Worm (Caenorhabditis elegans) whole organism, mixed stage, embryonic: ENCODE data around the gene kcc-2.
A peak's percentile ranks its signal among the peaks of the same experiment; 100 is the strongest.
"Not testable (repeated sequence)": the region's sequence is repeated elsewhere in the genome, so short reads cannot be mapped to it uniquely, and the experiment has no call there.

Experiments
- M03D4.4 ChIP-seq: sonication (generic microtip); optimal IDR thresholded peaks from 2 replicates; lab custom pipeline; 2017; ENCODE audit warnings: mild to moderate bottlenecking, missing genetic modification characterization, missing compliant biosample characterization
- bed-3 ChIP-seq: fragments of 200-800 bp; sonication (Bioruptor generic); optimal IDR thresholded peaks from 3 replicates; lab custom pipeline; 2018; ENCODE audit warnings: mild to moderate bottlenecking, missing genetic modification characterization, moderate library complexity, missing compliant biosample characterization
- blmp-1 ChIP-seq: fragments of 150-350 bp; optimal IDR thresholded peaks from 2 replicates; lab custom pipeline; 2014; ENCODE audit warnings: missing biosample characterization, missing genetic modification characterization
- ceh-39 ChIP-seq: fragments of 150-350 bp; optimal IDR thresholded peaks from 2 replicates; lab custom pipeline; 2014; ENCODE audit warnings: missing biosample characterization, missing genetic modification characterization
- ceh-43 ChIP-seq: fragments of 200-800 bp; sonication (Bioruptor generic); optimal IDR thresholded peaks from 2 replicates; lab custom pipeline; 2018; ENCODE audit warnings: mild to moderate bottlenecking, missing genetic modification characterization, moderate library complexity, missing compliant biosample characterization
- ceh-83 ChIP-seq: fragments of 200-800 bp; sonication (Bioruptor generic); optimal IDR thresholded peaks from 2 replicates; lab custom pipeline; 2018; ENCODE audit warnings: mild to moderate bottlenecking, missing genetic modification characterization, missing compliant biosample characterization
- ces-1 ChIP-seq: fragments of 150-350 bp; optimal IDR thresholded peaks from 2 replicates; lab custom pipeline; 2014; ENCODE audit warnings: missing biosample characterization, missing genetic modification reagents, missing genetic modification characterization
- cnd-1 ChIP-seq: fragments of 200-800 bp; sonication (Bioruptor generic); optimal IDR thresholded peaks from 2 replicates; lab custom pipeline; 2018; ENCODE audit warnings: mild to moderate bottlenecking, missing genetic modification characterization, missing compliant biosample characterization
- drap-1 ChIP-seq: fragments of 200-800 bp; sonication (Bioruptor generic); optimal IDR thresholded peaks from 3 replicates; lab custom pipeline; 2018; ENCODE audit warnings: mild to moderate bottlenecking, missing genetic modification characterization, missing compliant biosample characterization
- elt-1 ChIP-seq: sonication (generic microtip); optimal IDR thresholded peaks from 2 replicates; lab custom pipeline; 2017; ENCODE audit warnings: missing genetic modification characterization, mild to moderate bottlenecking, missing compliant biosample characterization, antibody characterized with exemption, moderate library complexity, borderline replicate concordance; ENCODE audit not compliant: insufficient read depth
- elt-3 ChIP-seq: fragments of 150-350 bp; optimal IDR thresholded peaks from 2 replicates; lab custom pipeline; 2014; ENCODE audit warnings: missing biosample characterization, missing genetic modification characterization
- flh-1 ChIP-seq: fragments of 200-800 bp; sonication (Bioruptor generic); optimal IDR thresholded peaks from 2 replicates; lab custom pipeline; 2018; ENCODE audit warnings: mild to moderate bottlenecking, missing genetic modification characterization, moderate library complexity, missing compliant biosample characterization
- hlh-1 ChIP-seq: fragments of 150-350 bp; optimal IDR thresholded peaks from 2 replicates; lab custom pipeline; 2014; ENCODE audit warnings: missing biosample characterization, missing genetic modification reagents, missing genetic modification characterization
- lin-32 ChIP-seq: fragments of 200-800 bp; sonication (Bioruptor generic); optimal IDR thresholded peaks from 2 replicates; lab custom pipeline; 2018; ENCODE audit warnings: mild to moderate bottlenecking, missing genetic modification characterization, missing compliant biosample characterization
- mab-5 ChIP-seq: fragments of 150-350 bp; optimal IDR thresholded peaks from 2 replicates; lab custom pipeline; 2014; ENCODE audit warnings: missing biosample characterization, missing genetic modification characterization
- mep-1 ChIP-seq: fragments of 150-350 bp; optimal IDR thresholded peaks from 2 replicates; lab custom pipeline; 2017; ENCODE audit warnings: missing biosample characterization, missing genetic modification reagents, missing genetic modification characterization, inconsistent platforms
- mls-2 ChIP-seq: sonication (generic microtip); optimal IDR thresholded peaks from 2 replicates; lab custom pipeline; 2016; ENCODE audit warnings: mild to moderate bottlenecking, missing genetic modification characterization, moderate library complexity, missing compliant biosample characterization
- nhr-12 ChIP-seq: fragments of 150-350 bp; optimal IDR thresholded peaks from 2 replicates; lab custom pipeline; 2014; ENCODE audit warnings: missing biosample characterization, missing genetic modification characterization
- nhr-237 ChIP-seq: fragments of 150-350 bp; optimal IDR thresholded peaks from 2 replicates; lab custom pipeline; 2014; ENCODE audit warnings: missing biosample characterization, missing genetic modification characterization
- nhr-28 ChIP-seq: fragments of 150-350 bp; optimal IDR thresholded peaks from 2 replicates; lab custom pipeline; 2014; ENCODE audit warnings: missing biosample characterization, missing genetic modification characterization
- pha-4 ChIP-seq: fragments of 150-350 bp; optimal IDR thresholded peaks from 2 replicates; lab custom pipeline; 2018; ENCODE audit warnings: missing biosample characterization, missing genetic modification reagents, missing genetic modification characterization
- sem-2 ChIP-seq: fragments of 200-800 bp; sonication (Bioruptor generic); optimal IDR thresholded peaks from 2 replicates; lab custom pipeline; 2018; ENCODE audit warnings: mild to moderate bottlenecking, missing genetic modification characterization, missing compliant biosample characterization
- snpc-4 ChIP-seq: fragments of 150-350 bp; optimal IDR thresholded peaks from 2 replicates; lab custom pipeline; 2014; ENCODE audit warnings: missing biosample characterization, missing genetic modification characterization
- sptf-1 ChIP-seq: sonication (generic microtip); optimal IDR thresholded peaks from 2 replicates; lab custom pipeline; 2017; ENCODE audit warnings: mild to moderate bottlenecking, missing genetic modification characterization, moderate library complexity, missing compliant biosample characterization
- tbx-8 ChIP-seq: fragments of 200-800 bp; sonication (Bioruptor generic); optimal IDR thresholded peaks from 2 replicates; lab custom pipeline; 2018; ENCODE audit warnings: mild to moderate bottlenecking, missing genetic modification characterization, moderate library complexity, missing compliant biosample characterization
- unc-120 ChIP-seq: sonication (generic microtip); optimal IDR thresholded peaks from 2 replicates; lab custom pipeline; 2017; ENCODE audit warnings: missing genetic modification characterization, missing compliant biosample characterization; ENCODE audit not compliant: poor library complexity, severe bottlenecking
- unc-39 ChIP-seq: fragments of 150-350 bp; optimal IDR thresholded peaks from 2 replicates; lab custom pipeline; 2014; ENCODE audit warnings: missing biosample characterization, missing genetic modification characterization
- unc-62 ChIP-seq: fragments of 150-350 bp; optimal IDR thresholded peaks from 2 replicates; lab custom pipeline; 2014; ENCODE audit warnings: missing biosample characterization, missing genetic modification reagents, missing genetic modification characterization
- zip-8 ChIP-seq: fragments of 150-350 bp; optimal IDR thresholded peaks from 2 replicates; lab custom pipeline; 2014; ENCODE audit warnings: missing biosample characterization, missing genetic modification characterization
- ztf-11 ChIP-seq: fragments of 150-350 bp; optimal IDR thresholded peaks from 2 replicates; lab custom pipeline; 2014; ENCODE audit warnings: missing biosample characterization, missing genetic modification characterization

kcc-2 gene

ce11 chrIV:6017664-6018063 lies 23.1 kb upstream of the kcc-2 start, which contains the start of gene C46G7.1:
Gene C46G7.1, plus strand, starts transcription at chrIV:6018003.
- no peak for TF ChIP-seq drap-1 (GFP tag; lab: Kevin White, UChicago)
- TF ChIP-seq zip-8 (tag; lab: Kevin White, UChicago): no peak
- no peak for TF ChIP-seq mab-5 (tag; lab: Kevin White, UChicago)
- no peak for TF ChIP-seq mls-2 (tag; lab: Kevin White, UChicago)
- no peak for TF ChIP-seq elt-1 (tag; lab: Kevin White, UChicago)
- TF ChIP-seq blmp-1 (tag; lab: Kevin White, UChicago): no peak
- no peak for TF ChIP-seq bed-3 (GFP tag; lab: Kevin White, UChicago)
- no peak for TF ChIP-seq ceh-83 (GFP tag; lab: Kevin White, UChicago)
- no peak for TF ChIP-seq lin-32
- TF ChIP-seq ceh-39 (tag; lab: Kevin White, UChicago): no peak
- TF ChIP-seq flh-1 (GFP tag; lab: Kevin White, UChicago): no peak
- no peak for TF ChIP-seq sem-2
- TF ChIP-seq, all 35 proteins: peak for 0

ce11 chrIV:6032413-6032812 lies 8.4 kb upstream of the kcc-2 start:
- TF ChIP-seq unc-120 (tag; lab: Kevin White, UChicago) (peak; percentile 15), nhr-12 (tag; lab: Kevin White, UChicago) (no peak)

ce11 chrIV:6033539-6033938 lies 7.2 kb upstream of the kcc-2 start, which contains the start of gene pqn-22:
Gene pqn-22, minus strand, starts transcription at chrIV:6033639.
- not testable (repeated sequence) for TF ChIP-seq tbx-8; elt-3 (tag; lab: Kevin White, UChicago); nhr-12 (tag; lab: Kevin White, UChicago)

- TF ChIP-seq snpc-4 (tag; lab: Kevin White, UChicago) (no peak), cnd-1 (no peak), hlh-1 (no peak), blmp-1 (tag; lab: Kevin White, UChicago) (no peak), sptf-1 (tag; lab: Kevin White, UChicago) (no peak), unc-39 (tag; lab: Kevin White, UChicago) (no peak), unc-62 (GFP tag; lab: Kevin White, UChicago) (no peak), bed-3 (GFP tag; lab: Kevin White, UChicago) (no peak), M03D4.4 (tag; lab: Kevin White, UChicago) (no peak), nhr-237 (tag; lab: Kevin White, UChicago) (no peak), lin-32 (no peak), mab-5 (tag; lab: Kevin White, UChicago) (no peak), ceh-43 (GFP tag; lab: Kevin White, UChicago) (no peak), zip-8 (tag; lab: Kevin White, UChicago) (no peak), elt-3 (tag; lab: Kevin White, UChicago) (no peak), nhr-28 (no peak), elt-1 (tag; lab: Kevin White, UChicago) (no peak)
These were observed 5.7 kb upstream of the kcc-2 start for ce11 chrIV:6035113-6035512.

ce11 chrIV:6047164-6047727 lies 6.5 kb downstream of the kcc-2 start:
- peak; percentile 16 for TF ChIP-seq ces-1
- no peak for TF ChIP-seq bed-3 (GFP tag; lab: Kevin White, UChicago)
- TF ChIP-seq mep-1 (tag; lab: Kevin White, UChicago): no peak
- TF ChIP-seq, all 35 proteins: peak for 1

ce11 chrIV:6048462-6048861 lies 7.7 kb downstream of the kcc-2 start:
- no peak for TF ChIP-seq nhr-12 (tag; lab: Kevin White, UChicago)
- no peak for TF ChIP-seq drap-1 (GFP tag; lab: Kevin White, UChicago)
- no peak for TF ChIP-seq sptf-1 (tag; lab: Kevin White, UChicago)
- no peak for TF ChIP-seq nhr-237 (tag; lab: Kevin White, UChicago)
- TF ChIP-seq nhr-28: no peak
- TF ChIP-seq bed-3 (GFP tag; lab: Kevin White, UChicago): no peak
- TF ChIP-seq mab-5 (tag; lab: Kevin White, UChicago): no peak
- no peak for TF ChIP-seq mls-2 (tag; lab: Kevin White, UChicago)
- TF ChIP-seq ceh-83 (GFP tag; lab: Kevin White, UChicago): no peak
- TF ChIP-seq ces-1: no peak
- TF ChIP-seq ztf-11: no peak
- TF ChIP-seq M03D4.4 (tag; lab: Kevin White, UChicago): no peak
- TF ChIP-seq elt-1 (tag; lab: Kevin White, UChicago): no peak
- TF ChIP-seq ceh-39 (tag; lab: Kevin White, UChicago): no peak
- no peak for TF ChIP-seq pha-4 (tag; lab: Kevin White, UChicago)
- TF ChIP-seq sem-2: no peak
- TF ChIP-seq lin-32: no peak
- TF ChIP-seq, all 35 proteins: peak for 0
